Fruit fly (Drosophila melanogaster) whole organism, embryonic: ENCODE results near the gene Art9.
A peak's percentile ranks its signal among the peaks of the same experiment; 100 is the strongest.

ENCODE experiments used
- Atf-2 ChIP-seq: fragments of 200-800 bp; sonication (Bioruptor generic); optimal IDR thresholded peaks from 2 replicates; lab custom pipeline; 2016; ENCODE audit warnings: missing biosample characterization, missing genetic modification characterization
- Bteb2 ChIP-seq: fragments of 200-800 bp; sonication (Bioruptor generic); optimal IDR thresholded peaks from 2 replicates; lab custom pipeline; 2016; ENCODE audit warnings: missing biosample characterization, missing genetic modification characterization
- CG10979 ChIP-seq: fragments of 200-800 bp; sonication (Bioruptor generic); optimal IDR thresholded peaks from 2 replicates; lab custom pipeline; 2018; ENCODE audit warnings: missing biosample characterization, mild to moderate bottlenecking, missing genetic modification characterization, moderate library complexity
- CG11695 ChIP-seq: fragments of 200-800 bp; sonication (Bioruptor generic); IDR thresholded peaks from 3 replicates; pipeline ENCODE4 v1.3.6; 2022; ENCODE audit warnings: missing biosample characterization, missing genetic modification characterization
- CG11723 ChIP-seq: fragments of 200-800 bp; sonication (Bioruptor generic); optimal IDR thresholded peaks from 2 replicates; lab custom pipeline; 2017; ENCODE audit warnings: missing biosample characterization, mild to moderate bottlenecking, missing genetic modification characterization
- CG12155 ChIP-seq: fragments of 200-800 bp; sonication (Bioruptor generic); optimal IDR thresholded peaks from 3 replicates; lab custom pipeline; 2016; ENCODE audit warnings: missing biosample characterization, missing genetic modification characterization
- CG1233 ChIP-seq: fragments of 200-800 bp; sonication (Bioruptor generic); optimal IDR thresholded peaks from 4 replicates; lab custom pipeline; 2018; ENCODE audit warnings: missing biosample characterization, mild to moderate bottlenecking, missing genetic modification characterization
- CG14710 ChIP-seq: fragments of 200-800 bp; sonication (Bioruptor generic); optimal IDR thresholded peaks from 3 replicates; lab custom pipeline; 2019; ENCODE audit warnings: missing biosample characterization, mild to moderate bottlenecking, missing genetic modification characterization, moderate library complexity
- CG15514 ChIP-seq: fragments of 200-800 bp; sonication (Bioruptor generic); optimal IDR thresholded peaks from 3 replicates; lab custom pipeline; 2017; ENCODE audit warnings: missing biosample characterization, missing genetic modification characterization, mild to moderate bottlenecking, moderate library complexity, missing genetic modification reagents
- CG15696 ChIP-seq: fragments of 200-800 bp; sonication (Bioruptor generic); optimal IDR thresholded peaks from 2 replicates; lab custom pipeline; 2019; ENCODE audit warnings: missing biosample characterization, mild to moderate bottlenecking, missing genetic modification characterization, moderate library complexity
- CG1602 ChIP-seq: fragments of 200-800 bp; sonication (Bioruptor generic); optimal IDR thresholded peaks from 3 replicates; lab custom pipeline; 2016; ENCODE audit warnings: missing biosample characterization, missing genetic modification characterization
- CG17328 ChIP-seq: fragments of 200-800 bp; sonication (Bioruptor generic); IDR thresholded peaks from 2 replicates; pipeline ENCODE4 v1.3.6; 2022; ENCODE audit warnings: missing biosample characterization, missing genetic modification characterization
- CG1792 ChIP-seq: fragments of 200-800 bp; sonication (Bioruptor generic); optimal IDR thresholded peaks from 2 replicates; lab custom pipeline; 2016; ENCODE audit warnings: missing biosample characterization, missing genetic modification characterization
- CG1832 ChIP-seq: fragments of 200-800 bp; sonication (Bioruptor generic); optimal IDR thresholded peaks from 2 replicates; lab custom pipeline; 2017; ENCODE audit warnings: missing biosample characterization, mild to moderate bottlenecking, missing genetic modification characterization, inconsistent platforms
- CG2712 ChIP-seq: fragments of 200-800 bp; optimal IDR thresholded peaks from 3 replicates; lab custom pipeline; 2019; ENCODE audit warnings: missing biosample characterization, mild to moderate bottlenecking, missing genetic modification characterization, moderate library complexity
- CG3407 ChIP-seq: fragments of 200-800 bp; sonication (Bioruptor generic); optimal IDR thresholded peaks from 2 replicates; lab custom pipeline; 2018; ENCODE audit warnings: missing biosample characterization, mild to moderate bottlenecking, missing genetic modification characterization
- CG34376 ChIP-seq: fragments of 200-800 bp; sonication (Bioruptor generic); optimal IDR thresholded peaks from 2 replicates; lab custom pipeline; 2018; ENCODE audit warnings: missing biosample characterization, mild to moderate bottlenecking, missing genetic modification characterization
- CG43689 ChIP-seq: fragments of 200-800 bp; sonication (Bioruptor generic); IDR thresholded peaks from 2 replicates; pipeline ENCODE4 v1.3.6; 2022; ENCODE audit warnings: missing biosample characterization, missing genetic modification characterization
- CG6272 ChIP-seq: fragments of 200-800 bp; sonication (Bioruptor generic); IDR thresholded peaks from 2 replicates; pipeline ENCODE4 v1.3.6; 2022; ENCODE audit warnings: missing biosample characterization, missing genetic modification characterization
- CG6765 ChIP-seq: fragments of 200-800 bp; sonication (Bioruptor generic); optimal IDR thresholded peaks from 3 replicates; lab custom pipeline; 2017; ENCODE audit warnings: missing biosample characterization, mild to moderate bottlenecking, missing genetic modification characterization
- CG7357 ChIP-seq: fragments of 200-800 bp; sonication (Bioruptor generic); IDR thresholded peaks from 3 replicates; pipeline ENCODE4 v1.3.6; 2022; ENCODE audit warnings: missing biosample characterization, missing genetic modification characterization
- CG7372 ChIP-seq: fragments of 200-800 bp; sonication (Bioruptor generic); IDR thresholded peaks from 2 replicates; pipeline ENCODE4 v1.3.6; 2022; ENCODE audit warnings: missing biosample characterization, missing genetic modification characterization
- CG8089 ChIP-seq: fragments of 200-800 bp; sonication (Bioruptor generic); optimal IDR thresholded peaks from 3 replicates; lab custom pipeline; 2016; ENCODE audit warnings: missing biosample characterization, missing genetic modification characterization
- CG8388 ChIP-seq: fragments of 200-800 bp; sonication (Bioruptor generic); optimal IDR thresholded peaks from 2 replicates; lab custom pipeline; 2019; ENCODE audit warnings: missing biosample characterization, mild to moderate bottlenecking, missing genetic modification characterization, moderate library complexity
- CG9876 ChIP-seq: fragments of 200-800 bp; sonication (Bioruptor generic); optimal IDR thresholded peaks from 2 replicates; lab custom pipeline; 2016; ENCODE audit warnings: missing biosample characterization, missing genetic modification characterization
- Chrac-16 ChIP-seq: fragments of 200-800 bp; sonication (Bioruptor generic); optimal IDR thresholded peaks from 3 replicates; lab custom pipeline; 2016; ENCODE audit warnings: missing biosample characterization, missing genetic modification characterization
- D ChIP-seq, 2 experiments: fragments of 200-800 bp in 1 of 2; fragments of >200 bp in 1 of 2; sonication (Bioruptor generic) in 1 of 2; optimal IDR thresholded peaks; 2 replicates in 1 of 2; 3 replicates in 1 of 2; lab custom pipeline; 2017; ENCODE audit warnings: mild to moderate bottlenecking in 1 of 2, missing biosample characterization in 1 of 2, missing genetic modification characterization in 1 of 2, missing genetic modification reagents in 1 of 2
- Doc2 ChIP-seq: fragments of 200-800 bp; sonication (Bioruptor generic); IDR thresholded peaks from 2 replicates; pipeline ENCODE4 v1.3.6; 2022; ENCODE audit warnings: missing biosample characterization, missing genetic modification characterization
- Dp ChIP-seq: fragments of 200-800 bp; sonication (Bioruptor generic); optimal IDR thresholded peaks from 2 replicates; lab custom pipeline; 2018; ENCODE audit warnings: missing biosample characterization, mild to moderate bottlenecking, missing genetic modification characterization, moderate library complexity
- ERR ChIP-seq: fragments of 200-800 bp; sonication (Bioruptor generic); optimal IDR thresholded peaks from 2 replicates; lab custom pipeline; 2016; ENCODE audit warnings: missing biosample characterization, missing genetic modification characterization
- Elba2 ChIP-seq: fragments of 200-800 bp; sonication (Bioruptor generic); optimal IDR thresholded peaks from 3 replicates; lab custom pipeline; 2016; ENCODE audit warnings: missing biosample characterization, missing genetic modification characterization
- Fer1 ChIP-seq: fragments of 200-800 bp; sonication (Bioruptor generic); optimal IDR thresholded peaks from 2 replicates; lab custom pipeline; 2017; ENCODE audit warnings: missing biosample characterization, mild to moderate bottlenecking, missing genetic modification characterization
- Lhr ChIP-seq: fragments of 200-800 bp; sonication (Bioruptor generic); optimal IDR thresholded peaks from 3 replicates; lab custom pipeline; 2017; ENCODE audit warnings: mild to moderate bottlenecking, missing biosample characterization, missing genetic modification reagents, missing genetic modification characterization
- Med ChIP-seq: fragments of 200-800 bp; sonication (Bioruptor generic); peaks from one replicate; lab custom pipeline; 2016; ENCODE audit warnings: missing biosample characterization, missing genetic modification characterization, mild to moderate bottlenecking, inconsistent platforms, moderate library complexity
- NFAT ChIP-seq: fragments of 200-800 bp; sonication (Bioruptor generic); IDR thresholded peaks from 2 replicates; pipeline ENCODE4 v1.3.6; 2022; ENCODE audit warnings: missing biosample characterization, missing genetic modification characterization
- Vsx1 ChIP-seq: fragments of 200-800 bp; sonication (Bioruptor generic); optimal IDR thresholded peaks from 2 replicates; lab custom pipeline; 2017; ENCODE audit warnings: missing biosample characterization, mild to moderate bottlenecking, missing genetic modification characterization, missing genetic modification reagents
- al ChIP-seq: fragments of 200-800 bp; sonication (Bioruptor generic); IDR thresholded peaks from 2 replicates; pipeline ENCODE4 v1.3.6; 2022; ENCODE audit warnings: missing biosample characterization, missing genetic modification characterization
- cas ChIP-seq: fragments of 200-800 bp; sonication (Bioruptor generic); IDR thresholded peaks from 2 replicates; pipeline ENCODE4 v1.3.6; 2022; ENCODE audit warnings: missing biosample characterization, missing genetic modification characterization
- croc ChIP-seq: fragments of 200-800 bp; sonication (Bioruptor generic); conservative IDR thresholded peaks from 3 replicates; pipeline ENCODE4 v1.3.6; 2022; ENCODE audit warnings: missing biosample characterization, missing genetic modification characterization
- fd3F ChIP-seq: fragments of 200-800 bp; sonication (Bioruptor generic); optimal IDR thresholded peaks from 2 replicates; lab custom pipeline; 2018; ENCODE audit warnings: missing biosample characterization, mild to moderate bottlenecking, missing genetic modification characterization, moderate library complexity
- gsb ChIP-seq: fragments of 200-800 bp; sonication (Bioruptor generic); IDR thresholded peaks from 2 replicates; pipeline ENCODE4 v1.3.6; 2022; ENCODE audit warnings: missing biosample characterization, missing genetic modification characterization
- gt ChIP-seq: fragments of 200-800 bp; sonication (Bioruptor generic); IDR thresholded peaks from 2 replicates; pipeline ENCODE4 v1.3.6; 2022; ENCODE audit warnings: missing biosample characterization, missing genetic modification characterization
- mam ChIP-seq: fragments of 200-800 bp; sonication (Bioruptor generic); optimal IDR thresholded peaks from 3 replicates; lab custom pipeline; 2016; ENCODE audit warnings: missing biosample characterization, missing genetic modification characterization
- nerfin-1 ChIP-seq: fragments of 200-800 bp; sonication (Bioruptor generic); optimal IDR thresholded peaks from 3 replicates; lab custom pipeline; 2019; ENCODE audit warnings: missing biosample characterization, mild to moderate bottlenecking, missing genetic modification characterization, moderate library complexity
- pb ChIP-seq: fragments of 200-800 bp; sonication (Bioruptor generic); optimal IDR thresholded peaks from 3 replicates; lab custom pipeline; 2016; ENCODE audit warnings: missing biosample characterization, missing genetic modification characterization
- pita ChIP-seq: fragments of 200-800 bp; sonication (Bioruptor generic); optimal IDR thresholded peaks from 2 replicates; lab custom pipeline; 2017; ENCODE audit warnings: missing biosample characterization, mild to moderate bottlenecking, missing genetic modification characterization
- pum ChIP-seq: fragments of 200-800 bp; sonication (Bioruptor generic); optimal IDR thresholded peaks from 2 replicates; lab custom pipeline; 2016; ENCODE audit warnings: missing biosample characterization, missing genetic modification characterization
- stc ChIP-seq: fragments of 200-800 bp; sonication (Bioruptor generic); IDR thresholded peaks from 2 replicates; pipeline ENCODE4 v1.3.6; 2022; ENCODE audit warnings: missing biosample characterization, missing genetic modification characterization
- tin ChIP-seq: fragments of 200-800 bp; sonication (Bioruptor generic); optimal IDR thresholded peaks from 3 replicates; lab custom pipeline; 2016; ENCODE audit warnings: missing biosample characterization, missing genetic modification characterization

Gene Art9

DNA sequence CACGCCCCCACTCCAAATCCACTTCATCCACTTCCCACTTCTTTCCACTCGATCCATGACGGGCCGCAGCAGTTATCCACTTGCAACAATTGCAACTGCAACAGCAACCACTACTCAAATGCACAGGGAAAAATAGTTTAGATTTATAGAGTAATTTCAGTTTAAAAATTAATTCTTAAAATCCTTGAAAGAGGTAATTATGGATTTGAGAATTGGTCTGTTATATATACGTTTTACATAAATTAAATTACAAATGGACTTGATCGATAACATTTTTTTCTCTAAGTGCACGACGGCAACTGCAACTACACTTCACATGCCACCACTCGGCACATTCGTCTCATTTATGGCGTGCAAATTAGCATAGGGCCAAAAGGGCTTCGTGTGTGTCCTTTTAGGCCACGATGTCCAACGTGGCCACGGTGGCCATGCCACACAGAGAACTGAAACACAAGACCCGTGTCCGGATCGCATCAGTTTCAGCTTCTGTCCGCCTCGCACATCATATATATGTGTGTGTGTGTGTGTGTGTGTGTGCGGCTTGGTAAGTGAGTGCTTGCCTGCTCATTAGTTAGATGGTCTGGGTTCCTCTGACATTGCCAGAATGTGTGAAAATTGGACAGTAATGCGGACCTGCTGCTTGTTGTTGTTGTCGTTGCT, 41.8 kb upstream of the Art9 start (continued):
- TF ChIP-seq Chrac-16 (GFP tag; lab: Kevin White, UChicago) (peak; percentile 71), CG8388 (peak; percentile 82), Atf-2 (GFP tag; lab: Kevin White, UChicago) (peak; percentile 32), CG6272 (GFP tag; lab: Robert Waterston, UW) (peak; percentile 36; the same call in 1 of the 2 replicates), gt (peak; percentile 53), CG11723 (GFP tag; lab: Kevin White, UChicago) (peak; percentile 36), mam (GFP tag; lab: Kevin White, UChicago) (peak; percentile 39), D (optimal IDR thresholded peaks at IDR 0.05; lab: Kevin White, UChicago) (no peak), D (GFP tag; optimal IDR thresholded peaks at IDR 0.05; lab: Kevin White, UChicago) (peak; percentile 78), tin (peak; percentile 75), CG8089 (GFP tag; lab: Kevin White, UChicago) (peak; percentile 57), gsb (GFP tag; lab: Robert Waterston, UW) (peak; percentile 20; the same call in 1 of the 2 replicates), al (no peak), CG3407 (GFP tag; lab: Kevin White, UChicago) (peak; percentile 63), Doc2 (GFP tag; lab: Robert Waterston, UW) (no peak), CG43689 (GFP tag; lab: Robert Waterston, UW) (no peak), CG1233 (peak; percentile 66), CG17328 (GFP tag; lab: Robert Waterston, UW) (peak; percentile 84), Lhr (GFP tag; lab: Kevin White, UChicago) (peak; percentile 23), Elba2 (GFP tag; lab: Kevin White, UChicago) (peak; percentile 69), CG1602 (peak; percentile 66), Med (GFP tag; lab: Kevin White, UChicago) (peak; percentile 76), CG15696 (tag; lab: Kevin White, UChicago) (peak; percentile 97), ERR (no peak), Bteb2 (peak; percentile 45), CG2712 (tag; lab: Kevin White, UChicago) (peak; percentile 91), CG14710 (tag; lab: Kevin White, UChicago) (peak; percentile 89), CG1792 (GFP tag; lab: Kevin White, UChicago) (peak; percentile 48), croc (GFP tag; lab: Robert Waterston, UW) (peak; percentile 55), CG9876 (GFP tag; lab: Kevin White, UChicago) (no peak), CG7357 (0 out of 3 replicates have a peak, but pooled peaks have one; percentile 53), Vsx1 (GFP tag; lab: Kevin White, UChicago) (peak; percentile 24), pita (GFP tag; lab: Kevin White, UChicago) (no peak), CG34376 (no peak), CG7372 (GFP tag; lab: Robert Waterston, UW) (0 out of 2 replicates have a peak, but pooled peaks have one; percentile 10), nerfin-1 (tag; lab: Kevin White, UChicago) (peak; percentile 68), CG15514 (GFP tag; lab: Kevin White, UChicago) (no peak), CG12155 (GFP tag; lab: Kevin White, UChicago) (peak; percentile 69), pum (GFP tag; lab: Kevin White, UChicago) (peak; percentile 70), fd3F (GFP tag; lab: Kevin White, UChicago) (peak; percentile 33), CG1832 (GFP tag; lab: Kevin White, UChicago) (no peak), Dp (GFP tag; lab: Kevin White, UChicago) (no peak), Fer1 (GFP tag; lab: Kevin White, UChicago) (peak; percentile 33), CG6765 (no peak), stc (GFP tag; lab: Robert Waterston, UW) (peak; percentile 48; the same call in 1 of the 2 replicates), cas (GFP tag; lab: Robert Waterston, UW) (no peak), pb (GFP tag; lab: Kevin White, UChicago) (peak; percentile 6), CG10979 (tag; lab: Kevin White, UChicago) (peak; percentile 90), NFAT (GFP tag; lab: Robert Waterston, UW) (no peak), CG11695 (GFP tag; lab: Robert Waterston, UW) (peak; percentile 59; the same call in 2 of the 3 replicates)
